Fruit fly (Drosophila melanogaster) whole organism, wandering third instar larva: ENCODE results near the gene CG1965.

Experiments
- brk ChIP-seq: fragments of 200-800 bp; sonication (Bioruptor generic); optimal IDR thresholded peaks from 2 replicates; lab custom pipeline; 2016; ENCODE audit warnings: missing biosample characterization, mild to moderate bottlenecking, missing genetic modification characterization
- ey ChIP-seq: fragments of 200-800 bp; sonication (Bioruptor generic); optimal IDR thresholded peaks from 2 replicates; lab custom pipeline; 2016; ENCODE audit warnings: missing biosample characterization, missing genetic modification characterization

DNA sequence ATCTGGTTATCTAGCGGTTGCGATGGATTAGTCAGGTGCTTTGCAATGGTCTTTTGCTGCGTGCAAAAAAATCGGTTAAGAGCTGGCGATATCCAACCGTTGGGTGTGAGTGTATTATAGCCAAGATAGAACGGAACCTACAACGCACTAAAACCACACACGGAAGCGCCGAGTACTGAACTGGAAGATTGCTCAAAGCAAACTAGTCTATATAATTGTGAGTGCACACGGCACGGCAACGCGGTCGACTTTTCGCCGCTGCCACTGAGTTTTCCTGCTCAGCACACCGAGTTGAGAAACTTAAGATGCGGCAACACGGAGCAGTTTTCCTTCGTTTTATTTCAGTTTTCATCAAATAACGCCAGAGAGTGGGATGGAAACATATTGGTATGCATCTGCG, 49.3 kb downstream of the CG1965 start:
- TF ChIP-seq brk (GFP tag; lab: Kevin White, UChicago) (no peak), ey (GFP tag; lab: Kevin White, UChicago) (no peak)
